Worm (Caenorhabditis elegans) whole organism, L4/young adult: ENCODE data around the gene Y105C5B.15.

Experiments
- W03F9.2 ChIP-seq: fragments of 150-350 bp; optimal IDR thresholded peaks from 2 replicates; lab custom pipeline; 2014; ENCODE audit warnings: missing biosample characterization, missing genetic modification characterization
- dao-5 ChIP-seq: sonication (generic microtip); optimal IDR thresholded peaks from 2 replicates; lab custom pipeline; 2016; ENCODE audit warnings: missing genotype, missing genetic modification characterization, moderate library complexity, missing compliant biosample characterization

DNA sequence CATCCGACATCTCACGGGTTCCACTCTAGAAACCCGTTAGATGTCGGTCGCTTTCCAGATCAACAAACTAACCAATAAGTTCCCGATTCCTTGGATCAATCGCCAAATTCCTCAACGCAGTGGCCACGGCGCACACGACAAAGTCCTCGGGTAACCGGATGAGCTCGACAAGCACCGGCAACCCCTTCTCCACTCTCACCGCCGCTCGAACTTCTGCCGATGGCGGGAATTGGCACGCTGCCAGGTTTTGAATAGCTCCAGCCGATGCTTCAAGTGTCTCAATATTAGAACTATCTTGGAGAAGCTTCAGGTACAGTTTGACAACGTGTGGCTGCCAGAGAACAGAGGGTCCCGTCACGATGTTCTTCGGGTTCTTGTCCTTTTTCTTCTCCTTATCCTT, 48.0 kb downstream of the Y105C5B.15 start:
- TF ChIP-seq dao-5 (tag; lab: Kevin White, UChicago) (no peak), W03F9.2 (no peak)
